Fruit fly (Drosophila melanogaster) whole organism, embryonic: ENCODE measurements around the gene Rbp.

ENCODE experiments used
- Asciz ChIP-seq: fragments of 200-800 bp; sonication (Bioruptor generic); optimal IDR thresholded peaks from 2 replicates; lab custom pipeline; 2017; ENCODE audit warnings: missing biosample characterization, mild to moderate bottlenecking, missing genetic modification characterization, missing genetic modification reagents
- Atf-2 ChIP-seq: fragments of 200-800 bp; sonication (Bioruptor generic); optimal IDR thresholded peaks from 2 replicates; lab custom pipeline; 2016; ENCODE audit warnings: missing biosample characterization, missing genetic modification characterization
- Atf6 ChIP-seq: fragments of 200-800 bp; sonication (Bioruptor generic); IDR thresholded peaks from 2 replicates; pipeline ENCODE4 v1.3.6; 2022; ENCODE audit warnings: missing biosample characterization, missing genetic modification characterization
- CG10209 ChIP-seq: fragments of 200-800 bp; sonication (Bioruptor generic); optimal IDR thresholded peaks from 3 replicates; lab custom pipeline; 2017; ENCODE audit warnings: missing biosample characterization, mild to moderate bottlenecking, missing genetic modification characterization, missing genetic modification reagents
- CG10274 ChIP-seq: fragments of 200-800 bp; sonication (Bioruptor generic); optimal IDR thresholded peaks from 3 replicates; lab custom pipeline; 2017; ENCODE audit warnings: missing biosample characterization, mild to moderate bottlenecking, missing genetic modification characterization
- CG10462 ChIP-seq: fragments of 200-800 bp; sonication (Bioruptor generic); optimal IDR thresholded peaks from 2 replicates; lab custom pipeline; 2016; ENCODE audit warnings: missing biosample characterization, missing genetic modification characterization
- CG10654 ChIP-seq: fragments of 200-800 bp; sonication (Bioruptor generic); optimal IDR thresholded peaks from 2 replicates; lab custom pipeline; 2016; ENCODE audit warnings: missing biosample characterization, missing genetic modification characterization
- CG11247 ChIP-seq: fragments of 200-800 bp; sonication (Bioruptor generic); IDR thresholded peaks from 2 replicates; pipeline ENCODE4 v1.3.6; 2022; ENCODE audit warnings: missing biosample characterization, missing genetic modification characterization
- CG11504 ChIP-seq: fragments of 200-800 bp; sonication (Bioruptor generic); optimal IDR thresholded peaks from 3 replicates; lab custom pipeline; 2019; ENCODE audit warnings: missing biosample characterization, mild to moderate bottlenecking, missing genetic modification characterization, moderate library complexity
- CG13296 ChIP-seq: fragments of 200-800 bp; sonication (Bioruptor generic); optimal IDR thresholded peaks from 3 replicates; lab custom pipeline; 2018; ENCODE audit warnings: missing biosample characterization, mild to moderate bottlenecking, missing genetic modification characterization
- CG13424 ChIP-seq: fragments of 200-800 bp; sonication (Bioruptor generic); optimal IDR thresholded peaks from 2 replicates; lab custom pipeline; 2019; ENCODE audit warnings: missing biosample characterization, mild to moderate bottlenecking, missing genetic modification characterization, moderate library complexity
- CG15514 ChIP-seq: fragments of 200-800 bp; sonication (Bioruptor generic); optimal IDR thresholded peaks from 3 replicates; lab custom pipeline; 2017; ENCODE audit warnings: missing biosample characterization, missing genetic modification characterization, mild to moderate bottlenecking, moderate library complexity, missing genetic modification reagents
- CG1602 ChIP-seq: fragments of 200-800 bp; sonication (Bioruptor generic); optimal IDR thresholded peaks from 3 replicates; lab custom pipeline; 2016; ENCODE audit warnings: missing biosample characterization, missing genetic modification characterization
- CG18262 ChIP-seq: fragments of 200-800 bp; optimal IDR thresholded peaks from 3 replicates; lab custom pipeline; 2019; ENCODE audit warnings: missing biosample characterization, mild to moderate bottlenecking, missing genetic modification characterization, moderate library complexity
- CG7786 ChIP-seq: fragments of 200-800 bp; sonication (Bioruptor generic); optimal IDR thresholded peaks from 2 replicates; lab custom pipeline; 2016; ENCODE audit warnings: missing biosample characterization, missing genetic modification characterization
- CG8388 ChIP-seq: fragments of 200-800 bp; sonication (Bioruptor generic); optimal IDR thresholded peaks from 2 replicates; lab custom pipeline; 2019; ENCODE audit warnings: missing biosample characterization, mild to moderate bottlenecking, missing genetic modification characterization, moderate library complexity
- CG9609 ChIP-seq: fragments of 200-800 bp; sonication (Bioruptor generic); optimal IDR thresholded peaks from 3 replicates; lab custom pipeline; 2016; ENCODE audit warnings: missing biosample characterization, missing genetic modification characterization
- Dad ChIP-seq: fragments of 200-800 bp; sonication (Bioruptor generic); optimal IDR thresholded peaks from 3 replicates; lab custom pipeline; 2016; ENCODE audit warnings: missing biosample characterization, missing genetic modification characterization
- Dfd ChIP-seq, 2 experiments: fragments of >200 bp; optimal IDR thresholded peaks; 2 replicates each; lab custom pipeline; 2017; ENCODE audit warnings: missing biosample characterization in 2 of 2, missing genetic modification characterization in 2 of 2
- Dll ChIP-seq: fragments of 200-800 bp; sonication (Bioruptor generic); IDR thresholded peaks from 4 replicates; pipeline ENCODE4 v1.3.6; 2022; ENCODE audit warnings: missing biosample characterization, missing genetic modification characterization; ENCODE audit not compliant: partially characterized antibody
- Dp ChIP-seq: fragments of 200-800 bp; sonication (Bioruptor generic); optimal IDR thresholded peaks from 2 replicates; lab custom pipeline; 2018; ENCODE audit warnings: missing biosample characterization, mild to moderate bottlenecking, missing genetic modification characterization, moderate library complexity
- Hr3 ChIP-seq: fragments of 200-800 bp; sonication (Bioruptor generic); optimal IDR thresholded peaks from 3 replicates; lab custom pipeline; 2016; ENCODE audit warnings: missing biosample characterization, missing genetic modification characterization
- Lim3 ChIP-seq: fragments of 200-800 bp; sonication (Bioruptor generic); IDR thresholded peaks from 2 replicates; pipeline ENCODE4 v1.3.6; 2022; ENCODE audit warnings: missing biosample characterization, missing genetic modification characterization
- Mad ChIP-seq: fragments of 200-800 bp; sonication (Bioruptor generic); optimal IDR thresholded peaks from 2 replicates; lab custom pipeline; 2016; ENCODE audit warnings: missing biosample characterization, missing genetic modification characterization
- Mes4 ChIP-seq: fragments of 200-800 bp; sonication (Bioruptor generic); optimal IDR thresholded peaks from 2 replicates; lab custom pipeline; 2016; ENCODE audit warnings: missing biosample characterization, missing genetic modification characterization
- Neu2 ChIP-seq: fragments of 200-800 bp; sonication (Bioruptor generic); optimal IDR thresholded peaks from 3 replicates; lab custom pipeline; 2016; ENCODE audit warnings: missing biosample characterization, missing genetic modification characterization, borderline replicate concordance
- Nf-YA ChIP-seq: fragments of 200-800 bp; sonication (Bioruptor generic); IDR thresholded peaks from 2 replicates; pipeline ENCODE4 v1.3.6; 2022; ENCODE audit warnings: missing biosample characterization, missing genetic modification characterization
- Stat92E ChIP-seq, 3 experiments: fragments of >200 bp in 2 of 3; fragments of 200-800 bp in 1 of 3; sonication (Bioruptor generic) in 1 of 3; optimal IDR thresholded peaks; 2 replicates each; lab custom pipeline; 2017 to 2019; ENCODE audit warnings: missing biosample characterization in 3 of 3, missing genetic modification characterization in 3 of 3, mild to moderate bottlenecking in 1 of 3, moderate library complexity in 1 of 3
- amos ChIP-seq: fragments of 200-800 bp; sonication (Bioruptor generic); IDR thresholded peaks from 2 replicates; pipeline ENCODE4 v1.3.6; 2022; ENCODE audit warnings: missing biosample characterization, missing genetic modification characterization; ENCODE audit not compliant: partially characterized antibody
- chif ChIP-seq, 2 experiments: fragments of 200-800 bp; sonication (Bioruptor generic); optimal IDR thresholded peaks; 3 replicates each; lab custom pipeline; 2016; ENCODE audit warnings: missing biosample characterization in 2 of 2, missing genetic modification characterization in 2 of 2
- corto ChIP-seq: fragments of 200-800 bp; sonication (Bioruptor generic); optimal IDR thresholded peaks from 2 replicates; lab custom pipeline; 2016; ENCODE audit warnings: missing biosample characterization, mild to moderate bottlenecking, missing genetic modification characterization, moderate library complexity
- croc ChIP-seq: fragments of 200-800 bp; sonication (Bioruptor generic); conservative IDR thresholded peaks from 3 replicates; pipeline ENCODE4 v1.3.6; 2022; ENCODE audit warnings: missing biosample characterization, missing genetic modification characterization
- en ChIP-seq: fragments of 200-800 bp; sonication (Bioruptor generic); optimal IDR thresholded peaks from 2 replicates; lab custom pipeline; 2016; ENCODE audit warnings: missing biosample characterization, missing genetic modification characterization
- gcm ChIP-seq: fragments of 200-800 bp; sonication (Bioruptor generic); optimal IDR thresholded peaks from 2 replicates; lab custom pipeline; 2019; ENCODE audit warnings: missing biosample characterization, mild to moderate bottlenecking, missing genetic modification characterization, moderate library complexity
- gcm2 ChIP-seq: fragments of 200-800 bp; sonication (Bioruptor generic); optimal IDR thresholded peaks from 2 replicates; lab custom pipeline; 2016; ENCODE audit warnings: missing biosample characterization, missing genetic modification characterization
- gt ChIP-seq: fragments of 200-800 bp; sonication (Bioruptor generic); IDR thresholded peaks from 2 replicates; pipeline ENCODE4 v1.3.6; 2022; ENCODE audit warnings: missing biosample characterization, missing genetic modification characterization
- ham ChIP-seq: fragments of 200-800 bp; sonication (Bioruptor generic); IDR thresholded peaks from 2 replicates; pipeline ENCODE4 v1.3.6; 2022; ENCODE audit warnings: missing biosample characterization, missing genetic modification characterization
- hb ChIP-seq: fragments of 200-800 bp; sonication (Bioruptor generic); IDR thresholded peaks from 3 replicates; pipeline ENCODE4 v1.3.6; 2022; ENCODE audit warnings: missing biosample characterization, missing genetic modification characterization; ENCODE audit not compliant: partially characterized antibody
- mam ChIP-seq: fragments of 200-800 bp; sonication (Bioruptor generic); optimal IDR thresholded peaks from 3 replicates; lab custom pipeline; 2016; ENCODE audit warnings: missing biosample characterization, missing genetic modification characterization
- mld ChIP-seq: fragments of 200-800 bp; sonication (Bioruptor generic); IDR thresholded peaks from 3 replicates; pipeline ENCODE4 v1.3.6; 2022; ENCODE audit warnings: missing biosample characterization, missing genetic modification characterization; ENCODE audit not compliant: partially characterized antibody
- pho ChIP-seq: fragments of 200-800 bp; sonication (Bioruptor generic); optimal IDR thresholded peaks from 2 replicates; lab custom pipeline; 2016; ENCODE audit warnings: missing biosample characterization, missing genetic modification characterization
- phol ChIP-seq: fragments of 200-800 bp; sonication (Bioruptor generic); optimal IDR thresholded peaks from 3 replicates; lab custom pipeline; 2018; ENCODE audit warnings: missing biosample characterization, mild to moderate bottlenecking, missing genetic modification characterization, moderate library complexity
- pnt ChIP-seq: fragments of 200-800 bp; sonication (Bioruptor generic); optimal IDR thresholded peaks from 3 replicates; lab custom pipeline; 2016; ENCODE audit warnings: missing biosample characterization, missing genetic modification characterization
- prd ChIP-seq, 3 experiments: fragments of >200 bp in 2 of 3; fragments of 200-800 bp in 1 of 3; sonication (Bioruptor generic) in 1 of 3; optimal IDR thresholded peaks in 2 of 3; IDR thresholded peaks in 1 of 3; 2 replicates in 2 of 3; 3 replicates in 1 of 3; pipeline versions ENCODE4 v1.3.6 to Lab custom; 2017 to 2022; ENCODE audit warnings: missing biosample characterization in 1 of 3, missing genetic modification characterization in 1 of 3
- row ChIP-seq: fragments of 200-800 bp; sonication (Bioruptor generic); IDR thresholded peaks from 3 replicates; pipeline ENCODE4 v1.3.6; 2022; ENCODE audit warnings: missing biosample characterization, missing genetic modification characterization
- sens-2 ChIP-seq: fragments of 200-800 bp; sonication (Bioruptor generic); IDR thresholded peaks from 2 replicates; pipeline ENCODE4 v1.3.6; 2022; ENCODE audit warnings: missing biosample characterization, missing genetic modification characterization
- slbo ChIP-seq: fragments of 200-800 bp; sonication (Bioruptor generic); IDR thresholded peaks from 2 replicates; pipeline ENCODE4 v1.3.6; 2022; ENCODE audit warnings: missing biosample characterization, missing genetic modification characterization
- tna ChIP-seq: fragments of 200-800 bp; sonication (Bioruptor generic); IDR thresholded peaks from 2 replicates; pipeline ENCODE4 v1.3.6; 2022; ENCODE audit warnings: missing biosample characterization, missing genetic modification characterization; ENCODE audit not compliant: partially characterized antibody
- wek ChIP-seq: fragments of 200-800 bp; sonication (Bioruptor generic); optimal IDR thresholded peaks from 3 replicates; lab custom pipeline; 2018; ENCODE audit warnings: missing biosample characterization, mild to moderate bottlenecking, missing genetic modification characterization, moderate library complexity
- zf30C ChIP-seq: fragments of 200-800 bp; sonication (Bioruptor generic); optimal IDR thresholded peaks from 3 replicates; lab custom pipeline; 2018; ENCODE audit warnings: missing biosample characterization, mild to moderate bottlenecking, missing genetic modification characterization

The Rbp gene

DNA sequence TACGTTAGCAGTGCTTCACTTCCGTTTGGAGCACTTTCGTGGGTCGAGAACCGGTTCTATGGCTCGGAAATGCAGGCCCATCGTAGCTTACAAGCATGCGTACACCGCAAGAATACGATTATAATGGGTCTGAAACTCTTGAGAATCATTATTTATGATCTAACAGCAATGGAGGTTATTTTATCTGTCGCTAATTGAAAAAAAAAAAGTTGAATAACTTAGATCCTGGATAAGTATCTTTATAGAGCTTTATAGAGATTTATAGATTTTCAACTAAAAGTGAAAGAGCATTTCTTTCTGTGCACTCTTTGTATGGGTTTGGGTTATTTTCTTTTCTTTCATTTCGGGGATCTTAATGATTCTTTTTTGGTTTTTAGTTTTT, 53.4 kb downstream of the Rbp start (continued):
- no peak for TF ChIP-seq tna (GFP tag; lab: Robert Waterston, UW)
- TF ChIP-seq sens-2: peak; percentile 27; the same call in 1 of the 2 replicates
- no peak for TF ChIP-seq Dad (GFP tag; lab: Kevin White, UChicago)
- TF ChIP-seq croc (GFP tag; lab: Robert Waterston, UW): peak; percentile 55; the same call in 2 of the 3 replicates
- no peak for TF ChIP-seq mam (GFP tag; lab: Kevin White, UChicago)
- peak; percentile 48 for TF ChIP-seq CG11504 (tag; lab: Kevin White, UChicago)
- TF ChIP-seq CG7786 (GFP tag; lab: Kevin White, UChicago): no peak
- TF ChIP-seq hb: no peak
- no peak for TF ChIP-seq Dp (GFP tag; lab: Kevin White, UChicago)
- peak; percentile 75 for TF ChIP-seq CG8388 (GFP tag; lab: Kevin White, UChicago)
- no peak for TF ChIP-seq prd (optimal IDR thresholded peaks at IDR 0.05; lab: Kevin White, UChicago)
- TF ChIP-seq prd (GFP tag; IDR thresholded peaks at IDR 0.05; lab: Robert Waterston, UW): peak; percentile 53; the same call in 2 of the 3 replicates
- no peak for TF ChIP-seq gt
- TF ChIP-seq CG13296: no peak
- no peak for TF ChIP-seq Lim3 (GFP tag; lab: Robert Waterston, UW)
- TF ChIP-seq CG1602: peak; percentile 40
- TF ChIP-seq Stat92E (GFP tag; optimal IDR thresholded peaks at IDR 0.05; lab: Kevin White, UChicago): peak in 1 of 3 experiments; percentile 34
- no peak for TF ChIP-seq pho
- TF ChIP-seq corto: peak; percentile 12
- no peak for TF ChIP-seq Atf6 (GFP tag; lab: Robert Waterston, UW)
- no peak for TF ChIP-seq Neu2
- no peak for TF ChIP-seq Nf-YA (GFP tag; lab: Robert Waterston, UW)
- no peak for TF ChIP-seq Dfd (GFP tag; optimal IDR thresholded peaks at IDR 0.05; lab: Kevin White, UChicago)
- no peak for TF ChIP-seq CG15514 (GFP tag; lab: Kevin White, UChicago)
- peak; percentile 26 for TF ChIP-seq Mes4 (GFP tag; lab: Kevin White, UChicago)
- peak; percentile 63 for TF ChIP-seq CG13424
- TF ChIP-seq Dll (GFP tag; lab: Robert Waterston, UW): no peak
- TF ChIP-seq CG10209 (GFP tag; lab: Kevin White, UChicago): peak; percentile 17
- no peak for TF ChIP-seq Atf-2 (GFP tag; lab: Kevin White, UChicago)
- no peak for TF ChIP-seq wek (GFP tag; lab: Kevin White, UChicago)
- TF ChIP-seq zf30C (GFP tag; lab: Kevin White, UChicago): peak; percentile 53
- no peak for TF ChIP-seq amos
- peak; percentile 15 for TF ChIP-seq CG10462 (GFP tag; lab: Kevin White, UChicago)
- peak; percentile 71 for TF ChIP-seq row (GFP tag; lab: Robert Waterston, UW)
- peak; percentile 70 for TF ChIP-seq phol (tag; lab: Kevin White, UChicago)
- peak; percentile 57 for TF ChIP-seq pnt (GFP tag; lab: Kevin White, UChicago)
- peak; percentile 83 for TF ChIP-seq CG18262 (tag; lab: Kevin White, UChicago)
- TF ChIP-seq CG10274: no peak
- TF ChIP-seq Hr3 (GFP tag; lab: Kevin White, UChicago): peak; percentile 39
- peak in 1 of 2 experiments; percentile 68 for TF ChIP-seq chif (GFP tag; optimal IDR thresholded peaks at IDR 0.05; lab: Kevin White, UChicago)
- no peak for TF ChIP-seq CG10654
- peak; percentile 12 for TF ChIP-seq Asciz (GFP tag; lab: Kevin White, UChicago)
- no peak for TF ChIP-seq ham
- no peak for TF ChIP-seq Mad (GFP tag; lab: Kevin White, UChicago)
- no peak for TF ChIP-seq mld (GFP tag; lab: Robert Waterston, UW)
- no peak for TF ChIP-seq gcm2 (GFP tag; lab: Kevin White, UChicago)
- no peak for TF ChIP-seq CG11247 (GFP tag; lab: Robert Waterston, UW)
- TF ChIP-seq slbo (GFP tag; lab: Robert Waterston, UW): no peak
- peak; percentile 6 for TF ChIP-seq en (GFP tag; lab: Kevin White, UChicago)
- TF ChIP-seq CG9609 (GFP tag; lab: Kevin White, UChicago): peak; percentile 12
- peak; percentile 64 for TF ChIP-seq gcm
